Worm (Caenorhabditis elegans) whole organism, L4/young adult: ENCODE results near the gene fat-7.

Experiments used
- W03F9.2 ChIP-seq: fragments of 150-350 bp; optimal IDR thresholded peaks from 2 replicates; lab custom pipeline; 2014; ENCODE audit warnings: missing biosample characterization, missing genetic modification characterization
- him-1 ChIP-seq: sonication (generic microtip); optimal IDR thresholded peaks from 2 replicates; lab custom pipeline; 2016; ENCODE audit warnings: missing genotype, missing genetic modification reagents, missing genetic modification characterization, missing compliant biosample characterization

- TF ChIP-seq him-1 (tag; lab: Kevin White, UChicago) (no peak), W03F9.2 (tag; lab: Kevin White, UChicago) (no peak)
These were observed 2.4 kb downstream of the fat-7 start, which contains the start of gene F10D2.8 for ce11 chrV:7150570-7150969.
